Worm (Caenorhabditis elegans) whole organism, young adult: ENCODE results near the gene lnkn-1.

Experiments
- B0336.3 ChIP-seq: fragments of 200-800 bp; sonication (Bioruptor generic); IDR thresholded peaks from 2 replicates; pipeline ENCODE4 v1.3.6; 2022; ENCODE audit warnings: missing genetic modification characterization, missing compliant biosample characterization
- D2030.7 ChIP-seq: fragments of 200-800 bp; sonication (Bioruptor generic); IDR thresholded peaks from 2 replicates; pipeline ENCODE4 v1.3.6; 2022; ENCODE audit warnings: missing genetic modification reagents, missing genetic modification characterization, missing compliant biosample characterization
- F33H1.4 ChIP-seq: fragments of 200-800 bp; sonication (Bioruptor generic); IDR thresholded peaks from 2 replicates; pipeline ENCODE4 v1.3.6; 2022; ENCODE audit warnings: missing genetic modification reagents, missing genetic modification characterization, missing compliant biosample characterization
- F39B2.1 ChIP-seq: fragments of 200-800 bp; sonication (Bioruptor generic); IDR thresholded peaks from 2 replicates; pipeline ENCODE4 v1.3.6; 2022; ENCODE audit warnings: missing genetic modification reagents, missing genetic modification characterization, missing compliant biosample characterization
- F52B5.7 ChIP-seq: sonication (generic microtip); optimal IDR thresholded peaks from 2 replicates; lab custom pipeline; 2016; ENCODE audit warnings: mild to moderate bottlenecking, missing genetic modification characterization, missing compliant biosample characterization
- F55B11.4 ChIP-seq: sonication (generic microtip); optimal IDR thresholded peaks from 2 replicates; lab custom pipeline; 2016; ENCODE audit warnings: missing compliant biosample characterization, missing genetic modification characterization, borderline replicate concordance; ENCODE audit not compliant: insufficient read depth
- K11D2.4 ChIP-seq: fragments of 200-800 bp; sonication (Bioruptor generic); IDR thresholded peaks from 2 replicates; pipeline ENCODE4 v1.3.6; 2022; ENCODE audit warnings: missing genetic modification reagents, missing genetic modification characterization, missing compliant biosample characterization
- Y53G8AR.9 ChIP-seq: fragments of 200-800 bp; sonication (Bioruptor generic); conservative IDR thresholded peaks from 2 replicates; pipeline ENCODE4 v1.3.6; 2022; ENCODE audit warnings: missing genetic modification reagents, missing genetic modification characterization, missing compliant biosample characterization
- Y79H2A.3 ChIP-seq: fragments of 200-800 bp; sonication (Bioruptor generic); conservative IDR thresholded peaks from 2 replicates; pipeline ENCODE4 v1.3.6; 2022; ENCODE audit warnings: missing genetic modification reagents, missing genetic modification characterization, missing compliant biosample characterization
- ZK185.1 ChIP-seq: sonication (generic microtip); optimal IDR thresholded peaks from 2 replicates; lab custom pipeline; 2016; ENCODE audit warnings: mild to moderate bottlenecking, missing genetic modification characterization, missing compliant biosample characterization; ENCODE audit not compliant: poor library complexity, severe bottlenecking
- ceh-100 ChIP-seq: fragments of 200-800 bp; sonication (Bioruptor generic); IDR thresholded peaks from 2 replicates; pipeline ENCODE4 v1.3.6; 2022; ENCODE audit warnings: missing genetic modification reagents, missing genetic modification characterization, missing compliant biosample characterization
- ceh-27 ChIP-seq: fragments of 200-800 bp; sonication (Bioruptor generic); optimal IDR thresholded peaks from 2 replicates; lab custom pipeline; 2018; ENCODE audit warnings: mild to moderate bottlenecking, missing genetic modification characterization, moderate library complexity, missing compliant biosample characterization
- ceh-40 ChIP-seq: fragments of 200-800 bp; sonication (Bioruptor generic); IDR thresholded peaks from 2 replicates; pipeline ENCODE4 v1.3.6; 2022; ENCODE audit warnings: missing genetic modification characterization, missing compliant biosample characterization
- dpl-1 ChIP-seq: fragments of 150-350 bp; optimal IDR thresholded peaks from 2 replicates; lab custom pipeline; 2014; ENCODE audit warnings: missing biosample characterization, missing genetic modification reagents, missing genetic modification characterization
- egl-18 ChIP-seq: fragments of 200-800 bp; sonication (Bioruptor generic); IDR thresholded peaks from 2 replicates; pipeline ENCODE4 v1.3.6; 2022; ENCODE audit warnings: missing genetic modification reagents, missing genetic modification characterization, missing compliant biosample characterization
- egl-44 ChIP-seq: fragments of 200-800 bp; sonication (Bioruptor generic); IDR thresholded peaks from 2 replicates; pipeline ENCODE4 v1.3.6; 2022; ENCODE audit warnings: missing genetic modification reagents, missing genetic modification characterization, missing compliant biosample characterization
- him-1 ChIP-seq: sonication (generic microtip); optimal IDR thresholded peaks from 2 replicates; lab custom pipeline; 2016; ENCODE audit warnings: missing genotype, missing genetic modification reagents, missing genetic modification characterization, missing compliant biosample characterization
- hmg-20 ChIP-seq: fragments of 200-800 bp; sonication (Bioruptor generic); IDR thresholded peaks from 2 replicates; pipeline ENCODE4 v1.3.6; 2022; ENCODE audit warnings: missing genetic modification reagents, missing genetic modification characterization, missing compliant biosample characterization
- lir-1 ChIP-seq: fragments of 200-800 bp; sonication (Bioruptor generic); conservative IDR thresholded peaks from 2 replicates; pipeline ENCODE4 v1.3.6; 2022; ENCODE audit warnings: missing genetic modification reagents, missing genetic modification characterization, missing compliant biosample characterization
- lsy-27 ChIP-seq: sonication (generic microtip); optimal IDR thresholded peaks from 2 replicates; lab custom pipeline; 2017; ENCODE audit warnings: missing genetic modification characterization, mild to moderate bottlenecking, missing compliant biosample characterization, antibody characterized with exemption, missing genotype, borderline replicate concordance; ENCODE audit not compliant: insufficient read depth
- madf-3 ChIP-seq: fragments of 200-800 bp; sonication (Bioruptor generic); IDR thresholded peaks from 2 replicates; pipeline ENCODE4 v1.3.6; 2022; ENCODE audit warnings: missing genetic modification reagents, missing genetic modification characterization, missing compliant biosample characterization
- madf-6 ChIP-seq: fragments of 200-800 bp; sonication (Bioruptor generic); IDR thresholded peaks from 2 replicates; pipeline ENCODE4 v1.3.6; 2022; ENCODE audit warnings: missing genetic modification reagents, missing genetic modification characterization, missing compliant biosample characterization
- mel-28 ChIP-seq: sonication (generic microtip); optimal IDR thresholded peaks from 2 replicates; lab custom pipeline; 2016; ENCODE audit warnings: borderline replicate concordance, mild to moderate bottlenecking, missing genetic modification characterization, missing compliant biosample characterization
- nfyb-1 ChIP-seq: fragments of 200-800 bp; sonication (Bioruptor generic); IDR thresholded peaks from 2 replicates; pipeline ENCODE4 v1.3.6; 2022; ENCODE audit warnings: missing genetic modification reagents, missing genetic modification characterization, missing compliant biosample characterization
- nhr-120 ChIP-seq: fragments of 200-800 bp; sonication (Bioruptor generic); IDR thresholded peaks from 2 replicates; pipeline ENCODE4 v1.3.6; 2022; ENCODE audit warnings: missing genetic modification characterization, missing compliant biosample characterization
- pha-4 ChIP-seq: fragments of 150-350 bp; sonication (generic microtip); optimal IDR thresholded peaks from 2 replicates; lab custom pipeline; 2014; ENCODE audit warnings: missing biosample characterization, missing genetic modification reagents, missing genetic modification characterization
- rpc-1 ChIP-seq, 2 experiments: fragments of 150-350 bp in 1 of 2; sonication (generic microtip) in 1 of 2; optimal IDR thresholded peaks; 2 replicates each; lab custom pipeline; 2014 to 2018; ENCODE audit warnings: missing biosample characterization in 1 of 2, missing genetic modification characterization in 1 of 2, missing genetic modification reagents in 1 of 2, missing genotype in 1 of 2
- sdz-38 ChIP-seq: sonication (generic microtip); optimal IDR thresholded peaks from 2 replicates; lab custom pipeline; 2016; ENCODE audit warnings: missing genotype, missing genetic modification characterization, missing compliant biosample characterization
- sea-2 ChIP-seq: fragments of 200-800 bp; sonication (Bioruptor generic); IDR thresholded peaks from 2 replicates; pipeline ENCODE4 v1.3.6; 2022; ENCODE audit warnings: missing genetic modification characterization, missing compliant biosample characterization
- snpc-4 ChIP-seq, 5 experiments: fragments of 150-350 bp in 1 of 5; sonication (generic microtip) in 4 of 5; optimal IDR thresholded peaks; 2 replicates each; lab custom pipeline; 2014 to 2018; ENCODE audit warnings: missing genetic modification characterization in 5 of 5, missing biosample characterization in 3 of 5, antibody characterized with exemption in 2 of 5, mild to moderate bottlenecking in 2 of 5, missing compliant biosample characterization in 2 of 5, missing genotype in 2 of 5, moderate library complexity in 2 of 5, missing genetic modification reagents in 1 of 5
- somi-1 ChIP-seq: fragments of 200-800 bp; sonication (Bioruptor generic); optimal IDR thresholded peaks from 2 replicates; lab custom pipeline; 2018; ENCODE audit warnings: mild to moderate bottlenecking, missing genetic modification characterization, missing compliant biosample characterization
- tbp1 ChIP-seq: fragments of 200-800 bp; sonication (Bioruptor generic); optimal IDR thresholded peaks from 2 replicates; lab custom pipeline; 2018; ENCODE audit warnings: mild to moderate bottlenecking, missing genetic modification characterization, missing compliant biosample characterization
- xnd-1 ChIP-seq: sonication (generic microtip); optimal IDR thresholded peaks from 2 replicates; lab custom pipeline; 2016; ENCODE audit warnings: missing genotype, missing genetic modification reagents, missing genetic modification characterization, missing compliant biosample characterization
- zfh-2 ChIP-seq: fragments of 200-800 bp; sonication (Bioruptor generic); conservative IDR thresholded peaks from 2 replicates; pipeline ENCODE4 v1.3.6; 2022; ENCODE audit warnings: missing genetic modification reagents, missing genetic modification characterization, missing compliant biosample characterization

lnkn-1 gene

ce11 chrIII:8925539-8925938, 35.5 kb downstream of the lnkn-1 start (continued):
- TF ChIP-seq sea-2 (GFP tag; lab: Robert Waterston, UW) (no peak), D2030.7 (GFP tag; lab: Robert Waterston, UW) (no peak), K11D2.4 (GFP tag; lab: Robert Waterston, UW) (no peak), F39B2.1 (GFP tag; lab: Robert Waterston, UW) (no peak)

ce11 chrIII:8926512-8926911, 36.5 kb downstream of the lnkn-1 start:
- TF ChIP-seq B0336.3 (GFP tag; lab: Robert Waterston, UW) (no peak), zfh-2 (no peak), tbp1 (GFP tag; lab: Kevin White, UChicago) (no peak), F33H1.4 (GFP tag; lab: Robert Waterston, UW) (no peak), lir-1 (no peak), mel-28 (no peak), snpc-4 (GFP tag; optimal IDR thresholded peaks at IDR 0.05; lab: Kevin White, UChicago) (no peak), snpc-4 (tag; optimal IDR thresholded peaks at IDR 0.05; lab: Kevin White, UChicago) (no peak), F52B5.7 (tag; lab: Kevin White, UChicago) (no peak), nfyb-1 (GFP tag; lab: Robert Waterston, UW) (no peak), ceh-100 (no peak), Y53G8AR.9 (GFP tag; lab: Robert Waterston, UW) (no peak), nhr-120 (GFP tag; lab: Robert Waterston, UW) (no peak), F39B2.1 (GFP tag; lab: Robert Waterston, UW) (no peak), egl-44 (GFP tag; lab: Robert Waterston, UW) (no peak), lsy-27 (tag; lab: Kevin White, UChicago) (no peak), Y79H2A.3 (GFP tag; lab: Robert Waterston, UW) (no peak), rpc-1 (optimal IDR thresholded peaks at IDR 0.05; lab: Kevin White, UChicago) (no peak), rpc-1 (tag; optimal IDR thresholded peaks at IDR 0.05; lab: Kevin White, UChicago) (no peak), dpl-1 (GFP tag; lab: Kevin White, UChicago) (no peak), madf-6 (no peak), ZK185.1 (no peak)

ce11 chrIII:8929723-8930122, 39.7 kb downstream of the lnkn-1 start, which contains the start of gene arrd-15:
Gene arrd-15, plus strand, starts transcription at chrIII:8930023.
- TF ChIP-seq pha-4 (tag; lab: Kevin White, UChicago) (no peak), xnd-1 (no peak)

- TF ChIP-seq egl-18 (GFP tag; lab: Robert Waterston, UW) (no peak), him-1 (tag; lab: Kevin White, UChicago) (no peak), somi-1 (GFP tag; lab: Kevin White, UChicago) (no peak), hmg-20 (GFP tag; lab: Robert Waterston, UW) (no peak), F55B11.4 (tag; lab: Kevin White, UChicago) (no peak), ceh-40 (GFP tag; lab: Robert Waterston, UW) (no peak), nfyb-1 (GFP tag; lab: Robert Waterston, UW) (no peak), F39B2.1 (GFP tag; lab: Robert Waterston, UW) (no peak), ceh-27 (GFP tag; lab: Kevin White, UChicago) (no peak), sdz-38 (no peak), madf-3 (no peak)
Observed at ce11 chrIII:8933696-8934095, 43.7 kb downstream of the lnkn-1 start.
